Fruit fly (Drosophila melanogaster): ENCODE results near the gene CG33965.

Gene CG33965

DNA sequence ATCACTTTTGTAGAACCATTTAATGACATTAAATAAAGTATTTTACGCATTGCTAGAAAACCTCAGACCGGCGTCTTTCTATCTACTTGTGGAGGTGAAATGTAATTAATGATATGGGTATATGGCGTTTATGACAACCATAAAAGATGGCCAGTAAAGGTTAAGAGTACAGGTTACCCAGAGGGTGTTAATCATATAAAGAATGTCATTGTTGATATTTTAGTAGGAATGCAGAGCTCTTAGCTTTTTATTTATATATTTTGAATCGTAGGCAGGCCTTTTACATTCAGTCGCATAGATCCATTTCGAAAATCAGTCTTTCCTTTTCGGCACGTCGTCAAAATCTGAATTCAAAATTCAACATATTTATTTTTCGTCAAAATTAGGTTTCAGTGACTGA lies 17.7 kb downstream of the CG33965 start, which contains the start of gene Bfc:
Bfc (plus strand) TSS at position 301 of the 400 bp plus-strand sequence.
- TF ChIP-seq fd85E (GFP tag; optimal IDR thresholded peaks at IDR 0.05) (no peak), topi (GFP tag; optimal IDR thresholded peaks at IDR 0.05) (no peak), CG10669 (GFP tag; optimal IDR thresholded peaks at IDR 0.05) (no peak), CG8119 (GFP tag; IDR thresholded peaks at IDR 0.05) (no peak), Sox15 (GFP tag; optimal IDR thresholded peaks at IDR 0.05) (no peak), CG11902 (GFP tag; optimal IDR thresholded peaks at IDR 0.05) (no peak), svp (GFP tag) (no peak), CG3919 (GFP tag; optimal IDR thresholded peaks at IDR 0.05) (no peak)

DNA sequence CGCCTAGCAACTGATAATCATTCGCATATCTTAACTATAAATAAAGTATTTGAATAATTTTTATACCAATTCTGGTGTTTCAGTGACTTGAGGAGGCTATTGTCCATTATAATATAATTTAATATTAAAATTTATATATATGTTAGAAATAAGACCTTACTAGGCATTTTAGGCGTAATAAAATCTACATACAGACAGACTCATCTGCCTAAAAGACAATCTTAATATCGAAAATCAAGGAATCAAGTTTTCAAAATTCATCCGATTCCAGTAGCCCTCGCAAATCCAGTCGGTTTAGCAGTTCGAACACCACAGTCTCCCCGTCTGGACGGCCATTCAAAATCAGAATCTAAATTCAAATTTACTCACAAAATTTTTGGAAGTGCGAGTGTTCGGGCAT lies 19.0 kb downstream of the CG33965 start, which contains the start of the genes CG9130 and CG9133:
CG9130 (plus strand) TSS at position 301 of the 400 bp plus-strand sequence.
CG9133 (plus strand) TSS at position 301 of the 400 bp plus-strand sequence.
- TF ChIP-seq CG6808 (GFP tag; optimal IDR thresholded peaks at IDR 0.05) = no peak
- TF ChIP-seq spab (GFP tag; optimal IDR thresholded peaks at IDR 0.05) = no peak
- no peak for TF ChIP-seq CG6163 (GFP tag; IDR thresholded peaks at IDR 0.05)
- no peak for TF ChIP-seq Ets21C (GFP tag; optimal IDR thresholded peaks at IDR 0.05)
- TF ChIP-seq CG32006 (GFP tag; optimal IDR thresholded peaks at IDR 0.05) = no peak
- TF ChIP-seq CG6792 (GFP tag; optimal IDR thresholded peaks at IDR 0.05) = no peak
- TF ChIP-seq CG1621 (tag; optimal IDR thresholded peaks at IDR 0.05) = no peak
- no peak for TF ChIP-seq net (GFP tag; optimal IDR thresholded peaks at IDR 0.05)

DNA sequence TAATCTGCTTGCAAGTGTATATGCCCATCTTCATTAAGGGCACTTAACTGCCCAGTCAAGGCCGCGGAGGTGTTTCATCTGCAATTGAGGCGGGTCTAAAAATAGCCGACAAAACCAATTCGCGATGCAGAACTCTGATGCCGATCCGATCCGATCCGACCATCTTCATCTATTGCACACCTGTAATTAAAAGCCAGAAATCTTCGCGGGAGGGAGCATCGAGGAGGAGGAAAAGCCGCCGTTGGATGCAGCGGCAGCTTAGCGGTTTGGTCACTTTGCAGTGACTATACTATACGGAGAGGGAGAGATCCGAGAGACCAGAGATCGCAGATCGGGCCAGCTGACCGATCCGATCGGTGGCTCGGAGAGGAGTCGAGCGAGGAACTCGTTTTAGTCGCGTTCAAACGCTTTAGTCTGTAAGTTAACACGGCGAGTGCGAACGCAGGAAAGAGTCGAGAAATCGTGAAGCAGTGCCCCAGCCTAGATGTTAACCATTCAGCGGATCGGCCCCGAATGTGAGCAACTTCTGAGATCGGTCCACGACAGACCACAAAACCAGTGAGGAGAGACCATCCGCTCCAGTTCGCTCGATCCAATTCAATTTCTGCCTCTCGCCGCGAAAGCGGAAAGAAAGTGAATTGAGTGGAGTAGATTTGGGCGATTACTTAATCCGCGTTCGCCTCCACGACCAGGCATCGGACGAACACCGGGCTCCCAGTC lies 23.5 kb downstream of the CG33965 start, which contains the start of gene tfc:
tfc (plus strand) TSS at position 389 of the 720 bp plus-strand sequence.
- TF ChIP-seq Eip93F (GFP tag; optimal IDR thresholded peaks at IDR 0.05) = no peak
- TF ChIP-seq Eip78C (GFP tag) = peak; percentile 72
- TF ChIP-seq Sox102F (GFP tag; optimal IDR thresholded peaks at IDR 0.05) = peak; percentile 34
- peak; percentile 94 for TF ChIP-seq Blimp-1 (GFP tag; optimal IDR thresholded peaks at IDR 0.05)
- no peak for TF ChIP-seq CG3032 (tag; optimal IDR thresholded peaks at IDR 0.05)
- no peak for TF ChIP-seq esn (GFP tag; optimal IDR thresholded peaks at IDR 0.05)
- peak; percentile 16 for TF ChIP-seq net (GFP tag; optimal IDR thresholded peaks at IDR 0.05)
- peak; percentile 72 for TF ChIP-seq vri (GFP tag; optimal IDR thresholded peaks at IDR 0.05)
- TF ChIP-seq CG6854 (GFP tag; optimal IDR thresholded peaks at IDR 0.05) = peak; percentile 64
- peak; percentile 37; the same call in 2 of the 3 replicates for TF ChIP-seq CG8119 (GFP tag; IDR thresholded peaks at IDR 0.05)
- TF ChIP-seq eg (GFP tag; IDR thresholded peaks at IDR 0.05) = peak; percentile 52; the same call in 2 of the 3 replicates
- TF ChIP-seq dsx (GFP tag; optimal IDR thresholded peaks at IDR 0.05; ENCODE audit: poor library complexity, severe bottlenecking) = peak; percentile 8
- peak; percentile 19 for TF ChIP-seq CG1621 (tag; optimal IDR thresholded peaks at IDR 0.05)
- TF ChIP-seq CG8632 (GFP tag; optimal IDR thresholded peaks at IDR 0.05) = no peak
- peak; percentile 23 for TF ChIP-seq CG3919 (GFP tag; optimal IDR thresholded peaks at IDR 0.05)
- TF ChIP-seq achi (GFP tag; optimal IDR thresholded peaks at IDR 0.05) = peak; percentile 13
- peak; percentile 23; the same call in 1 of the 2 replicates for TF ChIP-seq CG15336 (GFP tag; IDR thresholded peaks at IDR 0.05)
- TF ChIP-seq CG6792 (GFP tag; optimal IDR thresholded peaks at IDR 0.05) = peak; percentile 4
- peak in 1 of 2 experiments; percentile 28 for TF ChIP-seq ss (GFP tag; optimal IDR thresholded peaks at IDR 0.05)
- no peak for TF ChIP-seq CG31627 (GFP tag; optimal IDR thresholded peaks at IDR 0.05)
- TF ChIP-seq CG6276 (GFP tag; optimal IDR thresholded peaks at IDR 0.05) = peak; percentile 10
- TF ChIP-seq CG10631 (GFP tag; optimal IDR thresholded peaks at IDR 0.05) = no peak

DNA sequence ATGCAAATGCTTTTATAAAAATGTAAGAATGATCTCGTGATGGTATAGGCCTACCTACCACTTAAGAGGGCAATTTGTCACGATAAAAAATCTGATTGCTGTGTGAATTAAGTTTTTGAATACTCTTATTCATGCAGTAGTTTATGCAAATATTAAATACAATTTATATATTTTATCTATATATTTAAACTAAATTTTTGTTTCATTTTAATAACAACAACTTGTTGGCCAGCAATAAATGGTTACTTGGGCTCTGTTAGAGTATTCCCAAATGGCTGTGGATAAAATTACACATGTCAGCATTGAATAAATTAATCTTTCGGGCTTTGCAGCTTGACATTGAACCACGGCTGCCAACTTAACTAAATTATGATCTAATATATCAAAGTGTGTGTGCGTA lies 25.9 kb downstream of the CG33965 start:
- no peak for TF ChIP-seq CG8319 (GFP tag; optimal IDR thresholded peaks at IDR 0.05)
- TF ChIP-seq CG3919 (GFP tag; optimal IDR thresholded peaks at IDR 0.05) = no peak
- no peak for TF ChIP-seq dac (GFP tag; optimal IDR thresholded peaks at IDR 0.05)
- no peak for TF ChIP-seq CG6854 (GFP tag; optimal IDR thresholded peaks at IDR 0.05)
- no peak for TF ChIP-seq CG6808 (GFP tag; optimal IDR thresholded peaks at IDR 0.05)
- no peak for TF ChIP-seq CG4318 (GFP tag; optimal IDR thresholded peaks at IDR 0.05)
- TF ChIP-seq CG6276 (GFP tag; optimal IDR thresholded peaks at IDR 0.05) = no peak
- no peak for TF ChIP-seq CG31627 (GFP tag; optimal IDR thresholded peaks at IDR 0.05)
- TF ChIP-seq Eip75B (GFP tag; optimal IDR thresholded peaks at IDR 0.05) = no peak
- TF ChIP-seq CG11294 (GFP tag; IDR thresholded peaks at IDR 0.05) = no peak

All from whole organism, prepupa.